Worm (Caenorhabditis elegans) whole organism, late embryonic: ENCODE results near the gene mstr-2.

Source experiments
- ceh-6 ChIP-seq: fragments of 200-800 bp; sonication (Bioruptor generic); optimal IDR thresholded peaks from 2 replicates; lab custom pipeline; 2018; ENCODE audit warnings: mild to moderate bottlenecking, missing genetic modification characterization, missing compliant biosample characterization
- elt-2 ChIP-seq: sonication (generic microtip); optimal IDR thresholded peaks from 2 replicates; lab custom pipeline; 2016; ENCODE audit warnings: missing genetic modification reagents, missing genetic modification characterization, missing compliant biosample characterization
- fkh-10 ChIP-seq: fragments of 150-350 bp; optimal IDR thresholded peaks from 2 replicates; lab custom pipeline; 2014; ENCODE audit warnings: missing biosample characterization, missing genetic modification reagents, missing genetic modification characterization
- fkh-6 ChIP-seq: sonication (generic microtip); optimal IDR thresholded peaks from 2 replicates; lab custom pipeline; 2016; ENCODE audit warnings: missing genetic modification characterization, missing compliant biosample characterization
- hlh-30 ChIP-seq: sonication (generic microtip); optimal IDR thresholded peaks from 2 replicates; lab custom pipeline; 2017; ENCODE audit warnings: antibody characterized with exemption, missing genetic modification characterization, missing compliant biosample characterization; ENCODE audit not compliant: insufficient read depth
- lim-6 ChIP-seq: sonication (generic microtip); optimal IDR thresholded peaks from 2 replicates; lab custom pipeline; 2016; ENCODE audit warnings: missing genetic modification characterization, missing compliant biosample characterization
- lin-11 ChIP-seq: fragments of 200-800 bp; sonication (Bioruptor generic); optimal IDR thresholded peaks from 2 replicates; lab custom pipeline; 2018; ENCODE audit warnings: mild to moderate bottlenecking, missing genetic modification characterization, missing compliant biosample characterization
- mec-3 ChIP-seq: sonication (generic microtip); optimal IDR thresholded peaks from 2 replicates; lab custom pipeline; 2016; ENCODE audit warnings: borderline replicate concordance, missing genetic modification characterization, missing compliant biosample characterization
- pag-3 ChIP-seq: sonication (generic microtip); optimal IDR thresholded peaks from 2 replicates; lab custom pipeline; 2016; ENCODE audit warnings: missing compliant biosample characterization, missing genetic modification characterization, borderline replicate concordance
- pha-2 ChIP-seq: sonication (generic microtip); optimal IDR thresholded peaks from 2 replicates; lab custom pipeline; 2017; ENCODE audit warnings: mild to moderate bottlenecking, missing genetic modification characterization, missing compliant biosample characterization
- pqm-1 ChIP-seq: sonication (generic microtip); optimal IDR thresholded peaks from 2 replicates; lab custom pipeline; 2016; ENCODE audit warnings: missing genetic modification characterization, missing compliant biosample characterization
- sox-2 ChIP-seq: fragments of 200-800 bp; sonication (Bioruptor generic); IDR thresholded peaks from 2 replicates; pipeline ENCODE4 v1.3.6; 2022; ENCODE audit warnings: missing genetic modification reagents, missing genetic modification characterization, missing compliant biosample characterization
- unc-55 ChIP-seq: sonication (generic microtip); optimal IDR thresholded peaks from 2 replicates; lab custom pipeline; 2017; ENCODE audit warnings: missing biosample characterization, missing genetic modification reagents, missing genetic modification characterization

DNA sequence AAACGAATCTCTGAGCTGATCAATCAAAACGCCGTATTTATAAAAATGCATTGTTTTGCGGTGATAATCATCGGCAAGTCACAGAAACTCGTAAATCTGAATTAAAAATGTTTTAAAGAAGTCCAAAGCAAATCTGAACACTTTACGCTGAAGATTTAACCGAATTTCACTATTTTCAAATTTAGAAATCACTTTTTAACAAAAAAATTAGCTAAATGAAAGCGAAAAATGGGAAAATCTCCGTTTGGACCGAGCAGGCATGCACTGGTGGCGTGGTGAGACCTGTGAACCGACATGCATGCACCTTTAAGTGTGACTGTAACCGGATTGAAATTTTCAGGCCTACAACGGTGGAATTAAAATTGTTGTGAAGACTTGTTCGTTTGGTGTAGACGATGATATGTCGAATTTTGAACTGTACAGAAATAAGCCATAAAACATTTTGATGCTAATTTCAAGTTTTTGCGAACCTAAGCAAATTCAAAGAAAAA lies 29.4 kb upstream of the mstr-2 start, which contains the start of gene C28A5.2:
- no peak for TF ChIP-seq elt-2
- no peak for TF ChIP-seq pha-2 (tag; lab: Kevin White, UChicago)
- TF ChIP-seq pqm-1 (tag; lab: Kevin White, UChicago), result no peak
- TF ChIP-seq lim-6, result no peak
- TF ChIP-seq pag-3 (tag; lab: Kevin White, UChicago), result no peak
- no peak for TF ChIP-seq hlh-30 (tag; lab: Kevin White, UChicago)
- no peak for TF ChIP-seq mec-3 (tag; lab: Kevin White, UChicago)
- TF ChIP-seq fkh-10 (GFP tag; lab: Kevin White, UChicago), result no peak
- no peak for TF ChIP-seq sox-2 (GFP tag; lab: Robert Waterston, UW)
- no peak for TF ChIP-seq fkh-6 (tag; lab: Kevin White, UChicago)
- no peak for TF ChIP-seq ceh-6 (GFP tag; lab: Kevin White, UChicago)
- no peak for TF ChIP-seq unc-55 (GFP tag; lab: Kevin White, UChicago)
- TF ChIP-seq lin-11, result no peak
